Fruit fly (Drosophila melanogaster): Measurements from ENCODE around the gene KrT95D.

The KrT95D gene

DNA sequence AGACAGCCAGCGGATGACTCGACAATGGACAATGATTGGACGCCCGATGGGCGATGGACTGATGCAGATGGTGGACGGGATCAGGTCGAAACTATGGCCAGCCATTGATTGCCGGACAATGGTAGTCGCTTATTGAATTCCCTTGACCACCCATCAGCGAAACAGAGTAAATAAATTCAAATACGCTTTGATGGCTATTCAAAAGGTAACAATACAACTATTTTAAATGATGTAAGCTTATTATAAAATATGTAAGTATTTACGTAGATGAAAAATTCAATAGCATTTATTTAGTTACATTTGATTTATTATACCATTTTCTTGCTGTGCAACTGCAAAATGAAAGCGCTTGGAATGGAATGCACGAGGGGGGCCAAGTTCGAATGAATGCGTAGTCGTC, 17.0 kb downstream of the KrT95D start:
- TF ChIP-seq EcR (GFP tag; optimal IDR thresholded peaks at IDR 0.05), result no peak
- TF ChIP-seq CG12605 (GFP tag; IDR thresholded peaks at IDR 0.05), result no peak
- TF ChIP-seq CG13204 (GFP tag; optimal IDR thresholded peaks at IDR 0.05), result no peak
- peak; percentile 30 for TF ChIP-seq CG15710 (tag; optimal IDR thresholded peaks at IDR 0.05)
- TF ChIP-seq CG14655 (GFP tag; optimal IDR thresholded peaks at IDR 0.05), result no peak
- no peak for TF ChIP-seq CG8301 (tag; optimal IDR thresholded peaks at IDR 0.05)
- 0 out of 3 replicates have a peak, but pooled peaks have one; percentile 25 for TF ChIP-seq CG4496 (GFP tag; IDR thresholded peaks at IDR 0.05)
- no peak for TF ChIP-seq CG10348 (GFP tag; IDR thresholded peaks at IDR 0.05)

DNA sequence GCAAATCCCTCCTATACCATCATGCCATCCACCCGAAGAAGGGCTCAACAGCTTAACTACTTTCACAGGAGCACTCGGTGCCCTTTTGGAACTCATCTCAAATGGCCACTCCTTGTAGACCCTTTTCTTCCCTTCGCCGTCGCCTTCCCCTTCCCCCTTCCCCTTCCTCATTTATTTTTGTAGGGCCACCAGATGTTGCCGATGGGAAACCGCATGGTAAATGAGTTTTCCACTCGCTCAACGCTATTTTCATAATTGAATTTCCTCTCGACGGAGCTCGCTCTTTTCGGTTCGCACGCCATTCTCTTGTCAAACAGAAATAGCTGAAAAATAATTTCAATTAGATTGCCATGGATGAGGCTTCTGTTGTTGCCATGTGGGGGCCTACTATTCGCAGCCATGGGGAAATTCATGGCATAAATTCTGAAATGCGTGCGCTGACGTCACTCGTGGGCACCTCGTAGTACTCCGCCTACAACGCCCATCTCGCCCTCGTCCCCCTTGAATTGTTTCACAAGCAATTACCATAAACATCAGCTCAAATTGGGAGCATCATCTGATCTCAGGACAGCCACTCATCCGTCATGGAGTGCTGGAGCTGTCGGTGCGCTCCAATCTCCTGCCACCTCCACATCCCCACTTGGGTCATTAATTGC, 19.5 kb downstream of the KrT95D start:
- no peak for TF ChIP-seq D1 (tag; optimal IDR thresholded peaks at IDR 0.05)
- no peak for TF ChIP-seq CG8301 (tag; optimal IDR thresholded peaks at IDR 0.05)
- TF ChIP-seq CG9948 (tag; optimal IDR thresholded peaks at IDR 0.05), result no peak
- TF ChIP-seq Pif1A (GFP tag; optimal IDR thresholded peaks at IDR 0.05), result no peak
- no peak for TF ChIP-seq EcR (GFP tag; optimal IDR thresholded peaks at IDR 0.05)
- TF ChIP-seq CG8159 (tag; optimal IDR thresholded peaks at IDR 0.05), result no peak
- TF ChIP-seq Snoo (tag; optimal IDR thresholded peaks at IDR 0.05), result no peak

DNA sequence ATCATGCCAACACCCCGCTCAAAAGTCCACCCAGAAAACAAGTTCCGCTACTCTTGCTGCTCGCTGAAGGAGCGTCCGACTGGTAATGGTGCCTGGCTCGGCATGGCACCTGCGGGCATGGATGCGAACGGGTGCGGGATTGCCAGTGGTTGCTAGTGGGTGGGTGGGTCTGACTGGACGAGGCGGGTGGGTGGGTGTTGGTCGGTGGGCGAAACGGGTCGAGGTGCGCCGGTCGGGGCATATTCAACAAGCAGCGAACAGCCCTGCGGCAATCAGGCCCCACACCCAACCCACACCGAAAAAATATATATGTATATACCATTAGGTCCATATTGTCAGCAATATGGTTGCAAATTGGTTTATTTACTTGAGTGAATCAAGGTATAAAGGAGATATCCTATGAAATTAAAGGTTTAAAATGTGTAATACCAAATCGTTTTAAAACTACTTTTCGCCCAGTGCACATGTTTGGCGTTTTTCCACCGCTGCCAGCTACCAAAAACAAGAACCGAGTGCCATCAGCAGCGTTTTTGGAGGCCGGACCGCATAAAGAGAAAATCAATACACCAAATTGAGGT, 20.9 kb downstream of the KrT95D start:
- no peak for TF ChIP-seq CG10348 (GFP tag; IDR thresholded peaks at IDR 0.05)
- TF ChIP-seq Pif1B (GFP tag; optimal IDR thresholded peaks at IDR 0.05), result no peak
- TF ChIP-seq CG32121 (GFP tag; IDR thresholded peaks at IDR 0.05), result peak; percentile 72
- no peak for TF ChIP-seq CG17806 (tag; optimal IDR thresholded peaks at IDR 0.05)
- peak; percentile 55 for TF ChIP-seq CG12605 (GFP tag; IDR thresholded peaks at IDR 0.05)
- no peak for TF ChIP-seq CG34367 (tag; optimal IDR thresholded peaks at IDR 0.05)
- TF ChIP-seq CG8301 (tag; optimal IDR thresholded peaks at IDR 0.05), result peak; percentile 53
- peak; percentile 75; the same call in 2 of the 3 replicates for TF ChIP-seq CG4496 (GFP tag; IDR thresholded peaks at IDR 0.05)
- peak; percentile 21 for TF ChIP-seq CG8159 (tag; optimal IDR thresholded peaks at IDR 0.05)
- peak; percentile 7 for TF ChIP-seq CG15710 (tag; optimal IDR thresholded peaks at IDR 0.05)
- peak; percentile 46 for TF ChIP-seq CG13204 (GFP tag; optimal IDR thresholded peaks at IDR 0.05)
- no peak for TF ChIP-seq gl (tag; optimal IDR thresholded peaks at IDR 0.05)
- TF ChIP-seq CG9948 (tag; optimal IDR thresholded peaks at IDR 0.05), result no peak
- 0 out of 2 replicates have a peak, but pooled peaks have one; percentile 13 for TF ChIP-seq rn (GFP tag; IDR thresholded peaks at IDR 0.05)
- peak; percentile 61 for TF ChIP-seq Ets98B (GFP tag; IDR thresholded peaks at IDR 0.05)
- peak; percentile 62 for TF ChIP-seq CG14655 (GFP tag; optimal IDR thresholded peaks at IDR 0.05)
- peak; percentile 39 for TF ChIP-seq Pif1A (GFP tag; optimal IDR thresholded peaks at IDR 0.05)
- peak; percentile 51; the same call in 2 of the 3 replicates for TF ChIP-seq fd96Ca (GFP tag; IDR thresholded peaks at IDR 0.05)
- TF ChIP-seq EcR (GFP tag; optimal IDR thresholded peaks at IDR 0.05), result no peak
- no peak for TF ChIP-seq D1 (tag; optimal IDR thresholded peaks at IDR 0.05)
- peak; percentile 16 for TF ChIP-seq Snoo (tag; optimal IDR thresholded peaks at IDR 0.05)

DNA sequence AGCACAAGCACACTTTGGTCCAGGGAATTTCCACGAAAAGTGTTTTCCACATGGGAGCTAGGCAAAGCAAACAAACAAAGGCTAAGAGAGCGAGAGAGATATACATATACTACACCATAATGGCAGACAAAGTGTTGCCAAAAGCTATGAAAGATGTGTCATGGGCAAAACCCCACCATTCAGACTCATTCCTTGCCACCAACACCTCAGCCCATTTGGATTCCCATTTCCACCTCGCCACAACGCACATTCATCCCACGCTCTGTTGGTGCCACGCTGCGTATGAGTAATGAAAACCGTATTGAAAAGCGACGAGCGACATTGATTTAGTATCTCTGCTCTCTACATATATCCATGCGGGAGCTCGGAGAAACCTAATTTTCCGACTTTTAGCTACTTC, 22.7 kb downstream of the KrT95D start:
- TF ChIP-seq gl (tag; optimal IDR thresholded peaks at IDR 0.05), result no peak
- no peak for TF ChIP-seq Snoo (tag; optimal IDR thresholded peaks at IDR 0.05)
- no peak for TF ChIP-seq CG13204 (GFP tag; optimal IDR thresholded peaks at IDR 0.05)
- no peak for TF ChIP-seq CG10348 (GFP tag; IDR thresholded peaks at IDR 0.05)
- TF ChIP-seq D1 (tag; optimal IDR thresholded peaks at IDR 0.05), result no peak
- TF ChIP-seq CG8301 (tag; optimal IDR thresholded peaks at IDR 0.05), result no peak
- TF ChIP-seq EcR (GFP tag; optimal IDR thresholded peaks at IDR 0.05), result no peak
- TF ChIP-seq CG12605 (GFP tag; IDR thresholded peaks at IDR 0.05), result no peak
- TF ChIP-seq CG14655 (GFP tag; optimal IDR thresholded peaks at IDR 0.05), result no peak
- no peak for TF ChIP-seq CG17806 (tag; optimal IDR thresholded peaks at IDR 0.05)
- TF ChIP-seq CG9948 (tag; optimal IDR thresholded peaks at IDR 0.05), result no peak
- TF ChIP-seq CG8159 (tag; optimal IDR thresholded peaks at IDR 0.05), result no peak
- no peak for TF ChIP-seq CG34367 (tag; optimal IDR thresholded peaks at IDR 0.05)
- no peak for TF ChIP-seq CG15710 (tag; optimal IDR thresholded peaks at IDR 0.05)
- no peak for TF ChIP-seq fd96Ca (GFP tag; IDR thresholded peaks at IDR 0.05)

DNA sequence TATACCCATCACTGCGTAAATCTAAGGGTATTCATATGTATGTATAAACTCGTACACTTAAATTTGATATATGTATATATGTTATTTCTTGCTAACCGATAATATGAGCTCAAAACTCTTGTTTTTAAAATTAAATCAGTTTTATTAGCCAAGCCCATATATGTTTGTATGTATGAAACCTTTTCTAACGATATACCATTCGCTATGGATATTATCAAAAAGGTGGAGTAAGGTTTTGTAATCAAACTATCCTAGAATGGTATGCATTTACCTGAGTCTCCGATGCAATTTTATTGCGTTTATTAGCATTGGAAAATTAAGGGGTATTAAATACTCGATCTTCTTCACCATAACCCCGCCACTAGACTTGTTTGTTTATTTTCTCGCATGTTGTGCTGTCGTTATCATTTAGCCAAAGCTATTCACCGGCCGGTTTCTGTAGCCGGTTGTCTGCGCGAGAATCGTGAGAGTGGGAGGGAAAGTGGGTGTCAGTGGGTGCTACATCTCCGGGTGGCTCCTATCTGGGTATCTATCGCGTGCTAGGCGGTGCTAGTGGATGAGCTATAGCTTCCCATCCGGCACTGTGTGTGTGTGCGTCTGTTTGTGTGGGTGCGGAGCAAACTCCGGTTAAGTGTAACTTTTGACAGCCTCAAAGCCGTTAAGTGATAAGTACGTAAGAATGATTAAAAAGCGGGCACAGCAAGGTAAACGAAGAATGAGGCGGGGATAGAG, 23.7 kb downstream of the KrT95D start:
- TF ChIP-seq CG14655 (GFP tag; optimal IDR thresholded peaks at IDR 0.05) (peak; percentile 70), CG8301 (tag; optimal IDR thresholded peaks at IDR 0.05) (peak; percentile 36), CG4496 (GFP tag; IDR thresholded peaks at IDR 0.05) (no peak), fd96Ca (GFP tag; IDR thresholded peaks at IDR 0.05) (peak; percentile 37; the same call in 1 of the 3 replicates)

Measured in whole organism, pupa.